Worm (Caenorhabditis elegans): Measurements from ENCODE around the gene cdr-1.

- TF ChIP-seq B0019.2 (GFP tag; conservative IDR thresholded peaks at IDR 0.05) (no peak), snpc-4 (GFP tag; optimal IDR thresholded peaks at IDR 0.05) (no peak), snpc-4 (tag; optimal IDR thresholded peaks at IDR 0.05) (no peak), egl-44 (GFP tag; IDR thresholded peaks at IDR 0.05) (no peak)
Measured at ce11 chrV:15952762-15953161, 31.7 kb downstream of the cdr-1 start, which contains the start of gene srw-56.
